Fruit fly (Drosophila melanogaster) whole organism, prepupa: ENCODE results near the gene stai.

ENCODE experiments used
- Blimp-1 ChIP-seq: fragments of 200-800 bp; sonication (Bioruptor generic); optimal IDR thresholded peaks from 3 replicates; lab custom pipeline; 2017; ENCODE audit warnings: missing biosample characterization, missing genetic modification characterization, mild to moderate bottlenecking, moderate library complexity, missing genetic modification reagents
- CG10631 ChIP-seq: fragments of 200-800 bp; sonication (Bioruptor generic); optimal IDR thresholded peaks from 2 replicates; lab custom pipeline; 2016; ENCODE audit warnings: missing biosample characterization, missing genetic modification characterization
- CG10669 ChIP-seq: fragments of 200-800 bp; sonication (Bioruptor generic); optimal IDR thresholded peaks from 3 replicates; lab custom pipeline; 2018; ENCODE audit warnings: missing biosample characterization, mild to moderate bottlenecking, missing genetic modification characterization, moderate library complexity
- CG11902 ChIP-seq: fragments of 200-800 bp; sonication (Bioruptor generic); optimal IDR thresholded peaks from 3 replicates; lab custom pipeline; 2016; ENCODE audit warnings: missing biosample characterization, missing genetic modification characterization
- CG15336 ChIP-seq: fragments of 200-800 bp; sonication (Bioruptor generic); IDR thresholded peaks from 2 replicates; pipeline ENCODE4 v1.3.6; 2022; ENCODE audit warnings: missing biosample characterization, missing genetic modification characterization
- CG16779 ChIP-seq: fragments of 200-800 bp; sonication (Bioruptor generic); optimal IDR thresholded peaks from 3 replicates; lab custom pipeline; 2017; ENCODE audit warnings: missing biosample characterization, mild to moderate bottlenecking, missing genetic modification characterization
- CG3032 ChIP-seq: fragments of 200-800 bp; optimal IDR thresholded peaks from 2 replicates; lab custom pipeline; 2019; ENCODE audit warnings: missing biosample characterization, mild to moderate bottlenecking, missing genetic modification characterization, moderate library complexity
- CG31627 ChIP-seq: fragments of 200-800 bp; sonication (Bioruptor generic); optimal IDR thresholded peaks from 3 replicates; lab custom pipeline; 2016; ENCODE audit warnings: missing biosample characterization, missing genetic modification characterization
- CG32006 ChIP-seq: fragments of 200-800 bp; sonication (Bioruptor generic); optimal IDR thresholded peaks from 3 replicates; lab custom pipeline; 2017; ENCODE audit warnings: missing biosample characterization, mild to moderate bottlenecking, missing genetic modification characterization
- CG4318 ChIP-seq: fragments of 200-800 bp; sonication (Bioruptor generic); optimal IDR thresholded peaks from 3 replicates; lab custom pipeline; 2017; ENCODE audit warnings: missing biosample characterization, mild to moderate bottlenecking, missing genetic modification characterization
- CG6163 ChIP-seq: fragments of 200-800 bp; sonication (Bioruptor generic); IDR thresholded peaks from 3 replicates; pipeline ENCODE4 v1.3.6; 2022; ENCODE audit warnings: missing biosample characterization, missing genetic modification characterization
- CG6276 ChIP-seq: fragments of 200-800 bp; sonication (Bioruptor generic); optimal IDR thresholded peaks from 2 replicates; lab custom pipeline; 2017; ENCODE audit warnings: missing biosample characterization, mild to moderate bottlenecking, missing genetic modification characterization
- CG6792 ChIP-seq: fragments of 200-800 bp; sonication (Bioruptor generic); optimal IDR thresholded peaks from 3 replicates; lab custom pipeline; 2016; ENCODE audit warnings: missing biosample characterization, missing genetic modification characterization
- CG6854 ChIP-seq: fragments of 200-800 bp; sonication (Bioruptor generic); optimal IDR thresholded peaks from 2 replicates; lab custom pipeline; 2017; ENCODE audit warnings: missing biosample characterization, mild to moderate bottlenecking, missing genetic modification characterization
- CG7368 ChIP-seq: fragments of 200-800 bp; sonication (Bioruptor generic); optimal IDR thresholded peaks from 3 replicates; lab custom pipeline; 2016; ENCODE audit warnings: missing biosample characterization, missing genetic modification characterization
- CG8119 ChIP-seq: fragments of 200-800 bp; sonication (Bioruptor generic); IDR thresholded peaks from 3 replicates; pipeline ENCODE4 v1.3.6; 2022; ENCODE audit warnings: missing biosample characterization, missing genetic modification characterization
- CG8632 ChIP-seq: fragments of 200-800 bp; sonication (Bioruptor generic); optimal IDR thresholded peaks from 3 replicates; lab custom pipeline; 2016; ENCODE audit warnings: missing biosample characterization, missing genetic modification characterization
- Eip75B ChIP-seq: fragments of 200-800 bp; sonication (Bioruptor generic); optimal IDR thresholded peaks from 3 replicates; lab custom pipeline; 2016; ENCODE audit warnings: missing biosample characterization, missing genetic modification characterization
- Eip93F ChIP-seq: fragments of 200-800 bp; sonication (Bioruptor generic); optimal IDR thresholded peaks from 2 replicates; lab custom pipeline; 2016; ENCODE audit warnings: missing biosample characterization, mild to moderate bottlenecking, missing genetic modification characterization
- Hr39 ChIP-seq: fragments of 200-800 bp; sonication (Bioruptor generic); optimal IDR thresholded peaks from 2 replicates; lab custom pipeline; 2016; ENCODE audit warnings: missing biosample characterization, missing genetic modification characterization
- Met ChIP-seq: fragments of 200-800 bp; sonication (Bioruptor generic); optimal IDR thresholded peaks from 3 replicates; lab custom pipeline; 2016; ENCODE audit warnings: missing biosample characterization, missing genetic modification characterization
- OdsH ChIP-seq: fragments of 200-800 bp; sonication (Bioruptor generic); optimal IDR thresholded peaks from 3 replicates; lab custom pipeline; 2016; ENCODE audit warnings: missing biosample characterization, missing genetic modification characterization
- Smox ChIP-seq: fragments of 200-800 bp; sonication (Bioruptor generic); optimal IDR thresholded peaks from 3 replicates; lab custom pipeline; 2016; ENCODE audit warnings: missing biosample characterization, missing genetic modification characterization
- achi ChIP-seq: fragments of 200-800 bp; sonication (Bioruptor generic); optimal IDR thresholded peaks from 3 replicates; lab custom pipeline; 2016; ENCODE audit warnings: missing biosample characterization, missing genetic modification characterization
- acj6 ChIP-seq: fragments of 200-800 bp; sonication (Bioruptor generic); optimal IDR thresholded peaks from 3 replicates; lab custom pipeline; 2016; ENCODE audit warnings: missing biosample characterization, missing genetic modification characterization
- cyc ChIP-seq: fragments of 200-800 bp; sonication (Bioruptor generic); optimal IDR thresholded peaks from 3 replicates; lab custom pipeline; 2016; ENCODE audit warnings: missing biosample characterization, missing genetic modification characterization
- dac ChIP-seq: fragments of 200-800 bp; sonication (Bioruptor generic); optimal IDR thresholded peaks from 2 replicates; lab custom pipeline; 2017; ENCODE audit warnings: missing biosample characterization, mild to moderate bottlenecking, missing genetic modification characterization
- dsx ChIP-seq: fragments of 200-800 bp; optimal IDR thresholded peaks from 3 replicates; lab custom pipeline; 2019; ENCODE audit warnings: missing biosample characterization, mild to moderate bottlenecking, missing genetic modification characterization, moderate library complexity; ENCODE audit not compliant: poor library complexity, severe bottlenecking
- lz ChIP-seq: fragments of 200-800 bp; sonication (Bioruptor generic); optimal IDR thresholded peaks from 3 replicates; lab custom pipeline; 2016; ENCODE audit warnings: missing biosample characterization, missing genetic modification characterization
- net ChIP-seq: fragments of 200-800 bp; sonication (Bioruptor generic); optimal IDR thresholded peaks from 3 replicates; lab custom pipeline; 2016; ENCODE audit warnings: missing biosample characterization, missing genetic modification characterization
- salr ChIP-seq, 2 experiments: fragments of 200-800 bp; sonication (Bioruptor generic); optimal IDR thresholded peaks; 3 replicates each; lab custom pipeline; 2016 to 2018; ENCODE audit warnings: missing biosample characterization in 2 of 2, missing genetic modification characterization in 2 of 2, mild to moderate bottlenecking in 1 of 2
- spab ChIP-seq: fragments of 200-800 bp; sonication (Bioruptor generic); optimal IDR thresholded peaks from 2 replicates; lab custom pipeline; 2017; ENCODE audit warnings: missing biosample characterization, mild to moderate bottlenecking, missing genetic modification characterization, missing genetic modification reagents
- svp ChIP-seq: fragments of 200-800 bp; sonication (Bioruptor generic); peaks from one replicate; lab custom pipeline; 2016; ENCODE audit warnings: missing biosample characterization, missing genetic modification characterization

Gene stai

DNA sequence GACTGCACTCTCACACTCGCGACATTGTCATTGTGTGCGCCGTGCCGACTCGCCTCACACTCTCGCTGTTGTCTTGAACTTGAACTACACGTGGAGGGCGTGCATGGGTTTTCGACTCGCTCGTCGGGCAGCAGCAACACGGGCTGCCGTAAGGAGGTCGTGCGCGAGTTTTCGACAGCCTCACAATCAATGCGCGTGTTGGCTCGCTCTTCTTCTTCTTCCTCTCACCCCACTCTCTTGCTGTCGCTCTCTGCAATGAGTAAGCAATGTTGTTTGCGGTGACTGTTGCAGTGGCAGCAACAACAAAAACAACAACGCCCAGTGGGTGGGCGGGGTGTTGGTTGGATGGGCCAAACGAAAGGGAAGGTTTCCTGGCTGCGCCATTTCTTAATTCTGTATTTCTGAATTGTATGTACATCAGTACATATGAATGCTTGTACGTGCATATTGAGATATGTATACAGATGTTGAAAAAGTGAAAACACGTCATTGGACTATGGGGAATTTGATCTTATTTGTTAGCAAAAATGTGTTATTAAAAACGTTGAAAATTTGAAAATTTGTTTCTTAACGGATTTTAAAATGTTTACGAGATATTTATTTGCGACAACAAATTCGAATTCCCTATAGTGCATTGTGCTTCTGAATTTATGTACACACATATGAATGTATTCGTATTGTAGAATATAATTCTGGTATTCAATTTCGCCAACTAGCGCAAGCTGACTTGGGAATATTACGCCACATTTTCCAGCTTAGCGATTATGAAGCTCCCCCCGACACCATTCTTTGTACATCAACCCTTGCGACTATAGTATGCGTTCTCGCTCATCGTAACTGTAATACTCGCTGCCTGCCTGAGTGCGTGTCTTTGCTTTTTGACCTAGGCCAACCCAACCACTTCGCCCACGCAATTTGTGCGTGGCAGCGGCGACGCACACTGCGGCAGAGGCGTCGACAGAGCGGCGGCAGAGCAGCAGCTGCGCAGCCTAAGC, 11.5 kb upstream of the stai start (continued):
- TF ChIP-seq Blimp-1 (GFP tag; lab: Kevin White, UChicago) (peak; percentile 99), CG3032 (tag; lab: Kevin White, UChicago) (no peak), net (peak; percentile 14), CG8119 (GFP tag; lab: Robert Waterston, UW) (0 out of 3 replicates have a peak, but pooled peaks have one; percentile 15), CG32006 (no peak), Hr39 (GFP tag; lab: Kevin White, UChicago) (no peak), CG6163 (GFP tag; lab: Robert Waterston, UW) (peak; percentile 70), CG7368 (no peak), lz (GFP tag; lab: Kevin White, UChicago) (no peak), Smox (no peak), CG31627 (peak; percentile 23), Eip75B (GFP tag; lab: Kevin White, UChicago) (peak; percentile 93), CG6854 (GFP tag; lab: Kevin White, UChicago) (peak; percentile 72), OdsH (GFP tag; lab: Kevin White, UChicago) (no peak)

DNA sequence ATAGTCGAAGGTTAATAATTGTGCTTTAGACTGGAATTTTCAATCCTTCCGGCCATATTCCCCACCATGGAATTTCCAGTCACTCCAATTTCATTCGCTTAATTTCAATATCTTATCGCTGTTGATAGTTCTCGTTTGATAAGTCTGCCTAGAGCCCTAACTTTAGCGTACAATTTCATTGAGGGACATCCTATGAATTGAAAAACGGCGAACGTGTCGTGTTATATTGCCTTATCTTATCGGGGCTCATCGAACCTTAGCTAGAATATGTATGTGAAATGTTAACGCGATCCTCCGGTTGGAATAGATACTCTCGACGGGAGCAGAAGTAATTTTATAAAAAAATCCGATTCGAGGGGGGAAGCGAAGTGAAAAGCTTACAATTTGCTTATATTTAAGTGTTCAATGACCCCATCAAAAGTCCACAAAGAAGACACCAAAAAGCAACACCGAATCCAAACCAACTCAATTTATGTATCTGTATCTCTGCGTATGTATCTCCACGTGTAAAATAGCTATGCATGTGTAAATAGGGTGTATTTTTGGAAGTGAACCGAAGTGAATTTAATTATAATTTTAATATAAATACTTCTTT, 10.5 kb upstream of the stai start:
- TF ChIP-seq CG15336 (GFP tag; lab: Robert Waterston, UW) (no peak), svp (GFP tag; lab: Kevin White, UChicago) (peak; percentile 56), CG16779 (tag; lab: Kevin White, UChicago) (peak; percentile 6)

DNA sequence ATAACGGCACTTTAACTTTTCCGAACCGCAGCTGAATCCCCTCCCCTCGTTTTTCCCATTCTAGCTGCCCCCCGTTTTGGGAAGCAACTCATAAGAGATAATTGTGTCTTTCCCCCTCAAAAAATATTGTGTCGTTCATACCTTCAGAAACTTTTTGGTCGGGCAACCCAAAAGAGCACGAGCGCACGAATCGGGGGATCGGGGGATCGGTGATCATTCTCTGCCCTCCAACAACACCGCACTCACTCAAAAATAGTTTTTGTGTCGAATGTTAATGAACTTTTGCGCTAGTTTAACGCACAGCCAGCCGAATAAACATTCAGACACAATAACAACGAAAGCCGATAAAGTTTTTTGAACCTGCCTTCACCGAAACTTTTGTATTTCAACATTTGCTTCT, 9.8 kb upstream of the stai start:
- TF ChIP-seq CG6792 (GFP tag; lab: Kevin White, UChicago) = no peak
- TF ChIP-seq cyc (GFP tag; lab: Kevin White, UChicago) = no peak
- TF ChIP-seq spab = no peak
- no peak for TF ChIP-seq CG16779 (tag; lab: Kevin White, UChicago)
- TF ChIP-seq CG11902 (GFP tag; lab: Kevin White, UChicago) = no peak
- TF ChIP-seq Met = no peak
- no peak for TF ChIP-seq CG8632 (GFP tag; lab: Kevin White, UChicago)
- no peak for TF ChIP-seq dsx (GFP tag; lab: Kevin White, UChicago)
- no peak for TF ChIP-seq OdsH (GFP tag; lab: Kevin White, UChicago)
- TF ChIP-seq svp (GFP tag; lab: Kevin White, UChicago) = no peak
- TF ChIP-seq CG10631 = no peak
- TF ChIP-seq acj6 = no peak
- TF ChIP-seq net = no peak

DNA sequence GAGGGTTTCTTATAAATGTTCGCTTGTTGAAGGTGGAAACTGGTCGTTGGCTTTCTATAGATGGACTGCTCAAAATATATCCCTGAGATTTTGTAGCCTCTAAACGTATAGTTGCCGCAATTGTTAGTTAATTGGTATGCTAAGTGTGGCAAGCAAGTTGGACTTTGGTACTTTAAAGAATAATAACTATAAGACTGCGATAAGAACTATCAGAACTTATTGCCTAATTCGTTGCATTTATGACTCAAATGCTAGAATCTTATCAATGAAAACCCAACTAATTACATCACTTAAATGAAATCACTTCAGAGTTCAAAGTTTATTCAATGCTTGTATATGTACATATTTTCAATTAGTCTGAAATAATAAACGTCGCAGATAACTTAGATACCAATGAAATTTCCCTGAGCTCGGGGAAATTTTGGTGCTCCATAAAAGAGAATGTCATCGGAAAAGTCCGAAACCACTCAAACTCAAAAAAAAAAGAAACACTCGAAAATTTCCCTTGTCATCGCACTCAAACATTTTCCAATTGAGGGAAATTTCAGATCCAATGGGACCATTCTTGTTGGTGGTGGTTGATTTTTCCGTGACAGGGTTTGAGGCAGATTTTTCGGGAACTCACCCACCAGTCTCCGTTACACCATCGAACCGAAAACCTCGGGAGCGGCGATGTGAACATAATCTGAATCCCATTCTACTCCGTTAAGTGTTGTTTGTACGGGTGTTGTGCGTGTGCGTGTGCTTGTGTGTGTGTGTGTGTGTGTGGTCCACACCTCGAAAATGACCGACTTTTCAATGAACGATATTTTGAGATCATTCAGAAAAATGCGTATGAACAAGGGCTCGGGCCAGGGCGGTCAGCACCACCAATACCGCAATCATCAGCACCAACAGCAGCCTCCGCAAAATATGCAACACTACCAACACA, 9.1 kb upstream of the stai start, which contains the start of gene CG45075:
TSS of gene CG45075 (plus strand) at position 627 of the 931 bp plus-strand sequence.
- TF ChIP-seq Eip75B (GFP tag; lab: Kevin White, UChicago) = no peak
- TF ChIP-seq Eip93F (GFP tag; lab: Kevin White, UChicago) = no peak
- TF ChIP-seq achi (GFP tag; lab: Kevin White, UChicago) = no peak
- no peak for TF ChIP-seq CG16779 (tag; lab: Kevin White, UChicago)
- no peak for TF ChIP-seq CG4318 (GFP tag; lab: Kevin White, UChicago)
- TF ChIP-seq CG6276 (GFP tag; lab: Kevin White, UChicago) = no peak
- TF ChIP-seq CG8632 (GFP tag; lab: Kevin White, UChicago) = no peak
- no peak for TF ChIP-seq salr (GFP tag; optimal IDR thresholded peaks at IDR 0.05; lab: Kevin White, UChicago)
- TF ChIP-seq OdsH (GFP tag; lab: Kevin White, UChicago) = no peak
- no peak for TF ChIP-seq CG10669 (GFP tag; lab: Kevin White, UChicago)
- TF ChIP-seq acj6 = no peak
- TF ChIP-seq dac (GFP tag; lab: Kevin White, UChicago) = no peak
- no peak for TF ChIP-seq CG8119 (GFP tag; lab: Robert Waterston, UW)
- no peak for TF ChIP-seq Met
- TF ChIP-seq, all 60 proteins: peak for 0
